Worm (Caenorhabditis elegans): ENCODE results near the gene agr-1.

agr-1 gene

DNA sequence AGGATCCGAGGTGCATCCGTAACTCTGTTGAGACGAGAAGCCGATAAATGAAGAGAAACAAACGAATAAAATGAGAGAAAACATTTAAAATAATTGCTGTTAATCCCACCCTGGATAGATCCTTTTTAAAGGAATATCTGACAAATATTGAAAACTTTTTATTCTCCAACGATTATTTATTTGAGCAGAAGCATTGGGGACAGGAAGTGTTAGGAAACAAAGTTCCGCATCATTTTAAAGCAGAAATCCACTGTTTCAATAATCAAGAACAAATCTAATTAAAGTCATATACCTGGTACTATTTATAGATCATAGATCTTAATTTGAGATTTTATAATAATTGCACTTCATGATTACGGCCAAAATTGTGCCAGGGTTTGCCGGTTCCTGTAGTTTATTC is 24.0 kb downstream of the agr-1 start, which contains the start of gene F41G3.20 (continued):
- TF ChIP-seq mes-2 (tag; optimal IDR thresholded peaks at IDR 0.05; ENCODE audit: poor library complexity, severe bottlenecking): no peak

- TF ChIP-seq ztf-11 (tag; optimal IDR thresholded peaks at IDR 0.05): no peak
- no peak for TF ChIP-seq saeg-2 (GFP tag; IDR thresholded peaks at IDR 0.05)
- no peak for TF ChIP-seq nhr-237 (tag; optimal IDR thresholded peaks at IDR 0.05)
- no peak for TF ChIP-seq php-3 (GFP tag; IDR thresholded peaks at IDR 0.05)
- no peak for TF ChIP-seq unc-62 (GFP tag; optimal IDR thresholded peaks at IDR 0.05 in 1 of 2)
- TF ChIP-seq unc-62 (tag; optimal IDR thresholded peaks at IDR 0.05): no peak
- no peak for TF ChIP-seq daf-16 (GFP tag; optimal IDR thresholded peaks at IDR 0.05)
- no peak for TF ChIP-seq daf-16 (tag; optimal IDR thresholded peaks at IDR 0.05)
- no peak for TF ChIP-seq nhr-10 (tag; optimal IDR thresholded peaks at IDR 0.05)
- no peak for TF ChIP-seq ceh-32 (tag; optimal IDR thresholded peaks at IDR 0.05; ENCODE audit: poor library complexity)
- TF ChIP-seq ceh-28 (tag; optimal IDR thresholded peaks at IDR 0.05): no peak
Measured at ce11 chrII:6749422-6749821, 25.6 kb downstream of the agr-1 start, which contains the start of gene F41G3.10. F41G3.10 (minus strand) TSS chrII:6749522.

DNA sequence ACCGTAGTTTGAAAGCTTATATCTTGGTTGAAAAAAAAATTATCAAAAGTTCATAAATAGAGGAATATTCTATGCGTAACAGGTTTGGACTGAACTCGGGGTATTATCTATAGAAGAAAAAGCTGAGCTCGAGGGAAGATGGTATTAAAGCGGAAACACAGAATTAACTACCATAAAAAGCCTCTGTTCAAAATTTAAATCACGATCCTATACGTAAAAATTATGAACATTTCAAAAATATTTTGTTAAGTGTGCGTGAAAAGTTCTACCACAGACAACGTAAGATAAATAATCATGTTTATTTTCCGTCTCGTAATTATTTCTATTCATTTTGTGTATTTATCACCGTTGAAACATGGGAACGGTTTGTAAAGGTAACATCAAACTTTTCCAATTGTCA is 28.6 kb downstream of the agr-1 start, which contains the start of gene F41G3.5:
TSS of gene F41G3.5 (plus strand) at position 301 of the 400 bp plus-strand sequence.
- TF ChIP-seq zfp-3 (GFP tag; conservative IDR thresholded peaks at IDR 0.05) (no peak), lin-15B (tag; optimal IDR thresholded peaks at IDR 0.05) (no peak), ceh-32 (tag; optimal IDR thresholded peaks at IDR 0.05; ENCODE audit: poor library complexity) (no peak), Y75B8A.6 (GFP tag; IDR thresholded peaks at IDR 0.05) (no peak), dpl-1 (GFP tag; optimal IDR thresholded peaks at IDR 0.05) (no peak)

ce11 chrII:6745783-6746182 is 29.2 kb downstream of the agr-1 start, which contains the start of gene ins-14:
ins-14 (minus strand) TSS chrII:6745814.
- TF ChIP-seq hmg-1.1 (GFP tag; IDR thresholded peaks at IDR 0.05): no peak
- TF ChIP-seq ceh-44 (GFP tag; IDR thresholded peaks at IDR 0.05): no peak
- no peak for TF ChIP-seq skn-1 (tag; optimal IDR thresholded peaks at IDR 0.05)
- no peak for TF ChIP-seq Y48G9A.11 (GFP tag; IDR thresholded peaks at IDR 0.05)
- TF ChIP-seq zfp-2 (tag; optimal IDR thresholded peaks at IDR 0.05): no peak
- no peak for TF ChIP-seq snpc-1.2 (GFP tag; IDR thresholded peaks at IDR 0.05)
- TF ChIP-seq Y75B8A.6 (GFP tag; IDR thresholded peaks at IDR 0.05): no peak
- TF ChIP-seq cey-2 (tag; optimal IDR thresholded peaks at IDR 0.05; ENCODE audit: borderline replicate concordance, insufficient read depth): no peak
- TF ChIP-seq T26A8.4 (GFP tag; IDR thresholded peaks at IDR 0.05): no peak
- TF ChIP-seq mxl-2 (GFP tag; conservative IDR thresholded peaks at IDR 0.05): no peak
- no peak for TF ChIP-seq nhr-28 (tag; optimal IDR thresholded peaks at IDR 0.05)
- no peak for TF ChIP-seq gei-8 (GFP tag; optimal IDR thresholded peaks at IDR 0.05)
- TF ChIP-seq snpc-4 (tag; optimal IDR thresholded peaks at IDR 0.05): no peak
- TF ChIP-seq vab-7 (GFP tag; IDR thresholded peaks at IDR 0.05): no peak

DNA sequence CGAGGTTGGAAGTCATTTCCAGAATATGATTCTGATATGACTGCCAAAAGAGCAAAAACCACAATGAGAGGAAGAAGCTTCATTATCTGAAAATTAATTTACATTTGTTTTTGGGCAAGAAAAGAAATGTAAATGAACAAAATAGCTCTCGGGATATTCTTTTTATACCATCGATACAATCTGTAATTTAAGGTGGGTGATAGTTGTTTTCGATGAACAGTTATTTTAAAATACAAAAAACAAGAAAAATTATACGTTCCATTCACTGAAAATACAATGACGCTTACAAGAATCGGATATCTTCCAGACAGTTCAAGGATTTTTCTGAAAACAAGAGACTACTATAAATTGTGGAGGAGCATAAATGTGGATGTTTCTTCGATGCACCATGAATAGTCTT is 30.3 kb downstream of the agr-1 start, which contains the start of gene ins-15:
TSS of gene ins-15 (minus strand) at position 101 of the 400 bp plus-strand sequence.
- TF ChIP-seq pqm-1 (tag; optimal IDR thresholded peaks at IDR 0.05) (no peak), nhr-10 (tag; optimal IDR thresholded peaks at IDR 0.05) (no peak), saeg-2 (GFP tag; IDR thresholded peaks at IDR 0.05) (no peak), ces-1 (GFP tag; optimal IDR thresholded peaks at IDR 0.05) (no peak), nhr-42 (GFP tag; IDR thresholded peaks at IDR 0.05) (no peak), mdt-29 (GFP tag; IDR thresholded peaks at IDR 0.05) (no peak), Y75B8A.6 (GFP tag; IDR thresholded peaks at IDR 0.05) (no peak), vab-7 (GFP tag; IDR thresholded peaks at IDR 0.05) (no peak), attf-4 (tag; optimal IDR thresholded peaks at IDR 0.05) (no peak), lin-29 (GFP tag; IDR thresholded peaks at IDR 0.05) (no peak), R02D3.7 (tag; optimal IDR thresholded peaks at IDR 0.05) (no peak), daf-16 (GFP tag; optimal IDR thresholded peaks at IDR 0.05) (no peak), daf-16 (tag; optimal IDR thresholded peaks at IDR 0.05) (no peak), dmd-9 (GFP tag; IDR thresholded peaks at IDR 0.05) (no peak), nhr-76 (tag; optimal IDR thresholded peaks at IDR 0.05) (no peak), unc-62 (GFP tag; optimal IDR thresholded peaks at IDR 0.05 in 1 of 2) (no peak), unc-62 (tag; optimal IDR thresholded peaks at IDR 0.05) (no peak), cey-2 (tag; optimal IDR thresholded peaks at IDR 0.05; ENCODE audit: borderline replicate concordance, insufficient read depth) (no peak), egl-27 (tag; optimal IDR thresholded peaks at IDR 0.05) (no peak)
